Comparison of ENCODE assay signal across 2 fruit fly cellular contexts in the genomic region with DNA sequence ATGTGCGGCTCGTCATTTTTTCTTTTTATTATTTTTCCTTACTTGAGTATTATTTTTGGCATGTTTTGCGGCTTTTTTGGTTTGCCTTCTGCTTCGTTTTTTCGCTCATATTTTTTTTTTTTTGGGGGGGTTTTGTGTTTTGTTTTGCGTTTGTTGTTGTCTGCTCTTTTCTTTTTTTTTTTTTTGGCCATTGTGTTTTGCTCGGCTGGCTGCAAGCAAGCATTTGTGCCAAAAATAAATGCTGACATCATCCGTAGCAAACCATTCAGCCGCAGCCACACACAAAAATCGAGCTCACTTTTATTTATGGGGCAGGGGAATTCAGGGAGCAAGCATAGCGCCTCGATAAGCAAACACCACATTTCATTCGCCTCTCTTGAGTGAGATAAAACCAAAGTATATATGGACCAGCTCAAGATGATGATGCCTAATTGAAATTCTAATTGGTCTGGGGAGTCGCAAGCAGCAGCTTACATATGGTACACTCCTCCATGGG.
TF ChIP-seq lines count a peak whose summit lies in the region.

No protein-coding gene starts in this region.

TF ChIP-seq in whole organism, embryonic, 481 proteins besides CTCF, POLR2A, EP300 and RAD21 (continued from another document):
- TF ChIP-seq sqz (GFP tag; optimal IDR thresholded peaks at IDR 0.05; lab: Kevin White, UChicago) (peak; percentile 2), z (GFP tag; IDR thresholded peaks at IDR 0.05; lab: Robert Waterston, UW) (peak; percentile 83), CG8290 (GFP tag; optimal IDR thresholded peaks at IDR 0.05; lab: Kevin White, UChicago) (no peak), CG8290 (tag; optimal IDR thresholded peaks at IDR 0.05; lab: Kevin White, UChicago) (peak in 1 of 2 experiments; percentile 20), Trl (optimal IDR thresholded peaks at IDR 0.05; lab: Kevin White, UChicago) (peak in 1 of 2 experiments; percentile 2), Trl (GFP tag; optimal IDR thresholded peaks at IDR 0.05; lab: Kevin White, UChicago) (no peak), sd (tag; optimal IDR thresholded peaks at IDR 0.05; lab: Kevin White, UChicago) (peak; percentile 19), slou (GFP tag; optimal IDR thresholded peaks at IDR 0.05; lab: Kevin White, UChicago) (no peak), zen (tag; optimal IDR thresholded peaks at IDR 0.05; lab: Kevin White, UChicago) (no peak), CG9727 (GFP tag; optimal IDR thresholded peaks at IDR 0.05; lab: Kevin White, UChicago) (no peak), tna (GFP tag; IDR thresholded peaks at IDR 0.05; lab: Robert Waterston, UW; ENCODE audit: partially characterized antibody) (no peak), CG13894 (tag; optimal IDR thresholded peaks at IDR 0.05; lab: Kevin White, UChicago) (peak; percentile 41), CG15601 (tag; optimal IDR thresholded peaks at IDR 0.05; lab: Kevin White, UChicago) (no peak), bsh (GFP tag; optimal IDR thresholded peaks at IDR 0.05; lab: Kevin White, UChicago) (peak in 1 of 2 experiments; percentile 26), h (optimal IDR thresholded peaks at IDR 0.05; lab: Kevin White, UChicago) (no peak), Sox102F (GFP tag; optimal IDR thresholded peaks at IDR 0.05; lab: Kevin White, UChicago) (no peak), CG10267 (tag; optimal IDR thresholded peaks at IDR 0.05; lab: Kevin White, UChicago) (no peak), sob (GFP tag; IDR thresholded peaks at IDR 0.05; lab: Robert Waterston, UW) (0 out of 2 replicates have a peak, but pooled peaks have one; percentile 11), CG9817 (tag; optimal IDR thresholded peaks at IDR 0.05; lab: Kevin White, UChicago) (no peak), ap (GFP tag; IDR thresholded peaks at IDR 0.05; lab: Robert Waterston, UW) (no peak), CG11085 (GFP tag; IDR thresholded peaks at IDR 0.05; lab: Robert Waterston, UW) (no peak), Med (GFP tag; lab: Kevin White, UChicago) (peak; percentile 58), Oli (tag; optimal IDR thresholded peaks at IDR 0.05; lab: Kevin White, UChicago) (no peak), CG18599 (GFP tag; optimal IDR thresholded peaks at IDR 0.05; lab: Kevin White, UChicago) (no peak)

TF ChIP-seq in whole organism, prepupa, 60 proteins besides CTCF, POLR2A, EP300 and RAD21 (continued from another document):
- TF ChIP-seq Smox (GFP tag; optimal IDR thresholded peaks at IDR 0.05; lab: Kevin White, UChicago) (no peak), CG34406 (GFP tag; optimal IDR thresholded peaks at IDR 0.05; lab: Kevin White, UChicago) (peak; percentile 55), CG11294 (GFP tag; IDR thresholded peaks at IDR 0.05; lab: Robert Waterston, UW) (no peak), spab (GFP tag; optimal IDR thresholded peaks at IDR 0.05; lab: Kevin White, UChicago) (no peak), achi (GFP tag; optimal IDR thresholded peaks at IDR 0.05; lab: Kevin White, UChicago) (peak; percentile 23), Blimp-1 (GFP tag; optimal IDR thresholded peaks at IDR 0.05; lab: Kevin White, UChicago) (peak; percentile 20), CG3919 (GFP tag; optimal IDR thresholded peaks at IDR 0.05; lab: Kevin White, UChicago) (peak; percentile 58), CG32006 (GFP tag; optimal IDR thresholded peaks at IDR 0.05; lab: Kevin White, UChicago) (no peak), CG6163 (GFP tag; IDR thresholded peaks at IDR 0.05; lab: Robert Waterston, UW) (peak; percentile 88), CG8119 (GFP tag; IDR thresholded peaks at IDR 0.05; lab: Robert Waterston, UW) (peak; percentile 80), topi (GFP tag; optimal IDR thresholded peaks at IDR 0.05; lab: Kevin White, UChicago) (peak; percentile 51), fd59A (GFP tag; optimal IDR thresholded peaks at IDR 0.05; lab: Kevin White, UChicago) (no peak), vri (GFP tag; optimal IDR thresholded peaks at IDR 0.05; lab: Kevin White, UChicago) (peak; percentile 90), CG16779 (tag; optimal IDR thresholded peaks at IDR 0.05; lab: Kevin White, UChicago) (peak; percentile 68), eg (GFP tag; IDR thresholded peaks at IDR 0.05; lab: Robert Waterston, UW) (peak; percentile 85), CG1621 (tag; optimal IDR thresholded peaks at IDR 0.05; lab: Kevin White, UChicago) (no peak), Sox15 (GFP tag; optimal IDR thresholded peaks at IDR 0.05; lab: Kevin White, UChicago) (no peak), CG11902 (GFP tag; optimal IDR thresholded peaks at IDR 0.05; lab: Kevin White, UChicago) (no peak), fd85E (GFP tag; optimal IDR thresholded peaks at IDR 0.05; lab: Kevin White, UChicago) (peak; percentile 37), Ets96B (tag; optimal IDR thresholded peaks at IDR 0.05; lab: Kevin White, UChicago) (no peak), CG10669 (GFP tag; optimal IDR thresholded peaks at IDR 0.05; lab: Kevin White, UChicago) (no peak), CG15336 (GFP tag; IDR thresholded peaks at IDR 0.05; lab: Robert Waterston, UW) (peak; percentile 64; the same call in 1 of the 2 replicates), lz (GFP tag; optimal IDR thresholded peaks at IDR 0.05; lab: Kevin White, UChicago) (peak; percentile 4), CG3032 (tag; optimal IDR thresholded peaks at IDR 0.05; lab: Kevin White, UChicago) (no peak), CG7368 (GFP tag; optimal IDR thresholded peaks at IDR 0.05; lab: Kevin White, UChicago) (peak; percentile 30), Hr39 (GFP tag; optimal IDR thresholded peaks at IDR 0.05; lab: Kevin White, UChicago) (no peak), Sox102F (GFP tag; optimal IDR thresholded peaks at IDR 0.05; lab: Kevin White, UChicago) (peak; percentile 75), Met (GFP tag; optimal IDR thresholded peaks at IDR 0.05; lab: Kevin White, UChicago) (peak; percentile 70), CG9139 (GFP tag; optimal IDR thresholded peaks at IDR 0.05; lab: Kevin White, UChicago) (no peak), svp (GFP tag; lab: Kevin White, UChicago) (no peak), pdm3 (GFP tag; optimal IDR thresholded peaks at IDR 0.05; lab: Kevin White, UChicago) (no peak), CG6792 (GFP tag; optimal IDR thresholded peaks at IDR 0.05; lab: Kevin White, UChicago) (peak; percentile 38), Eip75B (GFP tag; optimal IDR thresholded peaks at IDR 0.05; lab: Kevin White, UChicago) (peak; percentile 46), esn (GFP tag; optimal IDR thresholded peaks at IDR 0.05; lab: Kevin White, UChicago) (peak; percentile 25), cyc (GFP tag; optimal IDR thresholded peaks at IDR 0.05; lab: Kevin White, UChicago) (no peak), dac (GFP tag; optimal IDR thresholded peaks at IDR 0.05; lab: Kevin White, UChicago) (no peak), CG8632 (GFP tag; optimal IDR thresholded peaks at IDR 0.05; lab: Kevin White, UChicago) (peak; percentile 60), Eip93F (GFP tag; optimal IDR thresholded peaks at IDR 0.05; lab: Kevin White, UChicago) (peak; percentile 74), CG6808 (GFP tag; optimal IDR thresholded peaks at IDR 0.05; lab: Kevin White, UChicago) (peak; percentile 3)
